Fruit fly (Drosophila melanogaster) whole organism, embryonic: ENCODE data around the gene CG9117.
A peak's percentile ranks its signal among the peaks of the same experiment; 100 is the strongest.

Source experiments
- Bgb ChIP-seq: fragments of 200-800 bp; sonication (Bioruptor generic); IDR thresholded peaks from 2 replicates; pipeline ENCODE4 v1.3.6; 2022; ENCODE audit warnings: missing biosample characterization, missing genetic modification characterization; ENCODE audit not compliant: partially characterized antibody
- CG10267 ChIP-seq: fragments of 200-800 bp; sonication (Bioruptor generic); optimal IDR thresholded peaks from 2 replicates; lab custom pipeline; 2018; ENCODE audit warnings: missing biosample characterization, mild to moderate bottlenecking, missing genetic modification characterization, moderate library complexity
- CG10431 ChIP-seq: fragments of 200-800 bp; sonication (Bioruptor generic); optimal IDR thresholded peaks from 3 replicates; lab custom pipeline; 2018; ENCODE audit warnings: missing biosample characterization, mild to moderate bottlenecking, missing genetic modification characterization
- CG10565 ChIP-seq: fragments of 200-800 bp; sonication (Bioruptor generic); optimal IDR thresholded peaks from 3 replicates; lab custom pipeline; 2016; ENCODE audit warnings: missing biosample characterization, mild to moderate bottlenecking, missing genetic modification characterization
- CG10959 ChIP-seq: fragments of 200-800 bp; sonication (Bioruptor generic); IDR thresholded peaks from 2 replicates; pipeline ENCODE4 v1.3.6; 2022; ENCODE audit warnings: missing biosample characterization, missing genetic modification characterization
- CG11247 ChIP-seq: fragments of 200-800 bp; sonication (Bioruptor generic); IDR thresholded peaks from 2 replicates; pipeline ENCODE4 v1.3.6; 2022; ENCODE audit warnings: missing biosample characterization, missing genetic modification characterization
- CG11456 ChIP-seq: fragments of 200-800 bp; sonication (Bioruptor generic); IDR thresholded peaks from 3 replicates; pipeline ENCODE4 v1.3.6; 2022; ENCODE audit warnings: missing biosample characterization, missing genetic modification characterization
- CG16779 ChIP-seq: fragments of 200-800 bp; sonication (Bioruptor generic); IDR thresholded peaks from 2 replicates; pipeline ENCODE4 v1.3.6; 2022; ENCODE audit warnings: missing biosample characterization, missing genetic modification characterization
- CG17612 ChIP-seq: fragments of 200-800 bp; sonication (Bioruptor generic); IDR thresholded peaks from 2 replicates; pipeline ENCODE4 v1.3.6; 2022; ENCODE audit warnings: missing biosample characterization, missing genetic modification characterization
- CG30431 ChIP-seq: fragments of 200-800 bp; sonication (Bioruptor generic); optimal IDR thresholded peaks from 2 replicates; lab custom pipeline; 2017; ENCODE audit warnings: missing biosample characterization, missing genetic modification characterization
- CG34422 ChIP-seq: fragments of 200-800 bp; sonication (Bioruptor generic); IDR thresholded peaks from 3 replicates; pipeline ENCODE4 v1.3.6; 2022; ENCODE audit warnings: missing biosample characterization, missing genetic modification characterization
- CG3838 ChIP-seq: fragments of 200-800 bp; sonication (Bioruptor generic); optimal IDR thresholded peaks from 3 replicates; lab custom pipeline; 2016; ENCODE audit warnings: missing biosample characterization, missing genetic modification characterization
- CG3995 ChIP-seq: fragments of 200-800 bp; sonication (Bioruptor generic); optimal IDR thresholded peaks from 3 replicates; lab custom pipeline; 2016; ENCODE audit warnings: missing biosample characterization, missing genetic modification characterization
- CG4424 ChIP-seq: fragments of 200-800 bp; sonication (Bioruptor generic); optimal IDR thresholded peaks from 3 replicates; lab custom pipeline; 2016; ENCODE audit warnings: missing biosample characterization, missing genetic modification characterization
- CG4617 ChIP-seq: fragments of 200-800 bp; sonication (Bioruptor generic); optimal IDR thresholded peaks from 3 replicates; lab custom pipeline; 2016; ENCODE audit warnings: missing biosample characterization, missing genetic modification characterization, borderline replicate concordance
- CG7271 ChIP-seq: fragments of 200-800 bp; sonication (Bioruptor generic); optimal IDR thresholded peaks from 2 replicates; lab custom pipeline; 2018; ENCODE audit warnings: missing biosample characterization, mild to moderate bottlenecking, missing genetic modification characterization, moderate library complexity
- CG7745 ChIP-seq: fragments of 200-800 bp; sonication (Bioruptor generic); optimal IDR thresholded peaks from 2 replicates; lab custom pipeline; 2018; ENCODE audit warnings: missing biosample characterization, mild to moderate bottlenecking, missing genetic modification characterization, moderate library complexity
- CG8388 ChIP-seq: fragments of 200-800 bp; sonication (Bioruptor generic); optimal IDR thresholded peaks from 2 replicates; lab custom pipeline; 2019; ENCODE audit warnings: missing biosample characterization, mild to moderate bottlenecking, missing genetic modification characterization, moderate library complexity
- Dip3 ChIP-seq: fragments of 200-800 bp; sonication (Bioruptor generic); optimal IDR thresholded peaks from 3 replicates; lab custom pipeline; 2016; ENCODE audit warnings: missing biosample characterization, missing genetic modification characterization
- Hand ChIP-seq: fragments of 200-800 bp; sonication (Bioruptor generic); optimal IDR thresholded peaks from 2 replicates; lab custom pipeline; 2017; ENCODE audit warnings: mild to moderate bottlenecking, missing biosample characterization, missing genetic modification reagents, missing genetic modification characterization
- Hr39 ChIP-seq: fragments of >200 bp; optimal IDR thresholded peaks from 2 replicates; lab custom pipeline; 2017
- Hsf ChIP-seq: fragments of 200-800 bp; sonication (Bioruptor generic); optimal IDR thresholded peaks from 3 replicates; lab custom pipeline; 2016; ENCODE audit warnings: missing biosample characterization, missing genetic modification characterization
- Lpt ChIP-seq: fragments of >200 bp; optimal IDR thresholded peaks from 2 replicates; lab custom pipeline; 2018; ENCODE audit warnings: missing biosample characterization, missing genetic modification characterization
- Meics ChIP-seq: fragments of 200-800 bp; sonication (Bioruptor generic); optimal IDR thresholded peaks from 2 replicates; lab custom pipeline; 2017; ENCODE audit warnings: missing biosample characterization, mild to moderate bottlenecking, missing genetic modification characterization
- Mes4 ChIP-seq: fragments of 200-800 bp; sonication (Bioruptor generic); optimal IDR thresholded peaks from 2 replicates; lab custom pipeline; 2016; ENCODE audit warnings: missing biosample characterization, missing genetic modification characterization
- Mrtf ChIP-seq: fragments of 200-800 bp; sonication (Bioruptor generic); IDR thresholded peaks from 3 replicates; pipeline ENCODE4 v1.3.6; 2022; ENCODE audit warnings: missing biosample characterization, missing genetic modification characterization
- NK7.1 ChIP-seq: fragments of 200-800 bp; sonication (Bioruptor generic); optimal IDR thresholded peaks from 3 replicates; lab custom pipeline; 2016; ENCODE audit warnings: missing biosample characterization, missing genetic modification characterization
- PHDP ChIP-seq: fragments of 200-800 bp; sonication (Bioruptor generic); optimal IDR thresholded peaks from 3 replicates; lab custom pipeline; 2018; ENCODE audit warnings: missing biosample characterization, mild to moderate bottlenecking, missing genetic modification characterization, moderate library complexity
- Poxn ChIP-seq: fragments of 200-800 bp; sonication (Bioruptor generic); IDR thresholded peaks from 2 replicates; pipeline ENCODE4 v1.3.6; 2022; ENCODE audit warnings: missing biosample characterization, missing genetic modification characterization
- Scr ChIP-seq: fragments of 200-800 bp; sonication (Bioruptor generic); IDR thresholded peaks from 2 replicates; pipeline ENCODE4 v1.3.6; 2022; ENCODE audit warnings: missing biosample characterization, missing genetic modification characterization; ENCODE audit not compliant: partially characterized antibody
- Spps ChIP-seq: fragments of 200-800 bp; sonication (Bioruptor generic); optimal IDR thresholded peaks from 2 replicates; lab custom pipeline; 2018; ENCODE audit warnings: missing biosample characterization, mild to moderate bottlenecking, missing genetic modification characterization
- Sry-δ ChIP-seq: fragments of 200-800 bp; sonication (Bioruptor generic); optimal IDR thresholded peaks from 2 replicates; lab custom pipeline; 2016; ENCODE audit warnings: missing biosample characterization, missing genetic modification characterization
- Ssrp ChIP-seq: fragments of 200-800 bp; sonication (Bioruptor generic); optimal IDR thresholded peaks from 2 replicates; lab custom pipeline; 2018; ENCODE audit warnings: missing biosample characterization, mild to moderate bottlenecking, missing genetic modification characterization, moderate library complexity
- Stat92E ChIP-seq, 3 experiments: fragments of >200 bp in 2 of 3; fragments of 200-800 bp in 1 of 3; sonication (Bioruptor generic) in 1 of 3; optimal IDR thresholded peaks; 2 replicates each; lab custom pipeline; 2017 to 2019; ENCODE audit warnings: missing biosample characterization in 3 of 3, missing genetic modification characterization in 3 of 3, mild to moderate bottlenecking in 1 of 3, moderate library complexity in 1 of 3
- Trl ChIP-seq, 3 experiments: fragments of >200 bp in 2 of 3; fragments of 200-800 bp in 1 of 3; sonication (Bioruptor generic) in 1 of 3; optimal IDR thresholded peaks; 2 replicates in 1 of 3; 3 replicates in 2 of 3; lab custom pipeline; 2016 to 2017; ENCODE audit warnings: missing biosample characterization in 1 of 3, missing genetic modification characterization in 1 of 3
- Xrp1 ChIP-seq: fragments of 200-800 bp; sonication (Bioruptor generic); IDR thresholded peaks from 2 replicates; pipeline ENCODE4 v1.3.6; 2022; ENCODE audit warnings: missing biosample characterization, missing genetic modification characterization
- chn ChIP-seq: fragments of 200-800 bp; sonication (Bioruptor generic); optimal IDR thresholded peaks from 2 replicates; lab custom pipeline; 2016; ENCODE audit warnings: missing biosample characterization, missing genetic modification characterization
- cwo ChIP-seq: fragments of 200-800 bp; sonication (Bioruptor generic); optimal IDR thresholded peaks from 3 replicates; lab custom pipeline; 2017; ENCODE audit warnings: missing biosample characterization, missing genetic modification characterization, mild to moderate bottlenecking, moderate library complexity, missing genetic modification reagents
- hb ChIP-seq: fragments of 200-800 bp; sonication (Bioruptor generic); IDR thresholded peaks from 3 replicates; pipeline ENCODE4 v1.3.6; 2022; ENCODE audit warnings: missing biosample characterization, missing genetic modification characterization; ENCODE audit not compliant: partially characterized antibody
- insv ChIP-seq, 2 experiments: fragments of 200-800 bp; sonication (Bioruptor generic); optimal IDR thresholded peaks; 3 replicates each; lab custom pipeline; 2016 to 2018; ENCODE audit warnings: missing biosample characterization in 2 of 2, missing genetic modification characterization in 2 of 2
- inv ChIP-seq: fragments of 200-800 bp; sonication (Bioruptor generic); IDR thresholded peaks from 2 replicates; pipeline ENCODE4 v1.3.6; 2022; ENCODE audit warnings: missing biosample characterization, missing genetic modification characterization; ENCODE audit not compliant: partially characterized antibody
- jigr1 ChIP-seq: fragments of 200-800 bp; sonication (Bioruptor generic); IDR thresholded peaks from 3 replicates; pipeline ENCODE4 v1.3.6; 2022; ENCODE audit warnings: missing biosample characterization, missing genetic modification characterization
- kni ChIP-seq: fragments of 200-800 bp; sonication (Bioruptor generic); optimal IDR thresholded peaks from 3 replicates; lab custom pipeline; 2017; ENCODE audit warnings: mild to moderate bottlenecking, missing biosample characterization, missing genetic modification reagents, missing genetic modification characterization
- mam ChIP-seq: fragments of 200-800 bp; sonication (Bioruptor generic); optimal IDR thresholded peaks from 3 replicates; lab custom pipeline; 2016; ENCODE audit warnings: missing biosample characterization, missing genetic modification characterization
- pfk ChIP-seq: fragments of 200-800 bp; sonication (Bioruptor generic); optimal IDR thresholded peaks from 2 replicates; lab custom pipeline; 2018; ENCODE audit warnings: missing biosample characterization, mild to moderate bottlenecking, missing genetic modification characterization, moderate library complexity
- pnt ChIP-seq: fragments of 200-800 bp; sonication (Bioruptor generic); optimal IDR thresholded peaks from 3 replicates; lab custom pipeline; 2016; ENCODE audit warnings: missing biosample characterization, missing genetic modification characterization
- shn ChIP-seq: fragments of 200-800 bp; sonication (Bioruptor generic); optimal IDR thresholded peaks from 3 replicates; lab custom pipeline; 2016; ENCODE audit warnings: missing biosample characterization, missing genetic modification characterization
- sqz ChIP-seq: fragments of 200-800 bp; sonication (Bioruptor generic); optimal IDR thresholded peaks from 3 replicates; lab custom pipeline; 2018; ENCODE audit warnings: missing biosample characterization, mild to moderate bottlenecking, missing genetic modification characterization
- unpg ChIP-seq: fragments of 200-800 bp; sonication (Bioruptor generic); optimal IDR thresholded peaks from 3 replicates; lab custom pipeline; 2018; ENCODE audit warnings: missing biosample characterization, mild to moderate bottlenecking, missing genetic modification characterization, moderate library complexity
- usp ChIP-seq: fragments of >200 bp; optimal IDR thresholded peaks from 2 replicates; lab custom pipeline; 2017; ENCODE audit warnings: missing biosample characterization, missing genetic modification characterization

CG9117 gene

dm6 chr2L:6065823-6066222 lies 28.1 kb upstream of the CG9117 start, which contains the start of the genes Fbw5 and CG9147 (continued):
- TF ChIP-seq shn (GFP tag; lab: Kevin White, UChicago) (peak; percentile 99), CG11247 (GFP tag; lab: Robert Waterston, UW) (peak; percentile 100), CG3995 (GFP tag; lab: Kevin White, UChicago) (peak; percentile 86), unpg (GFP tag; lab: Kevin White, UChicago) (peak; percentile 100), Trl (optimal IDR thresholded peaks at IDR 0.05; lab: Kevin White, UChicago) (no peak), Trl (GFP tag; optimal IDR thresholded peaks at IDR 0.05; lab: Kevin White, UChicago) (peak; percentile 100), CG16779 (GFP tag; lab: Robert Waterston, UW) (peak; percentile 98), CG30431 (peak; percentile 99), Scr (GFP tag; lab: Robert Waterston, UW) (peak; percentile 51; the same call in 1 of the 2 replicates), Dip3 (GFP tag; lab: Kevin White, UChicago) (peak; percentile 99), CG10267 (peak; percentile 98), Ssrp (tag; lab: Kevin White, UChicago) (peak; percentile 100), Poxn (peak; percentile 99), mam (GFP tag; lab: Kevin White, UChicago) (peak; percentile 100), pnt (GFP tag; lab: Kevin White, UChicago) (peak; percentile 99), CG4617 (peak; percentile 100), Hsf (GFP tag; lab: Kevin White, UChicago) (peak; percentile 100), pfk (GFP tag; lab: Kevin White, UChicago) (peak; percentile 54), insv (GFP tag; optimal IDR thresholded peaks at IDR 0.05; lab: Kevin White, UChicago) (peak; percentile 70), Lpt (GFP tag; lab: Kevin White, UChicago) (no peak), Hand (GFP tag; lab: Kevin White, UChicago) (peak; percentile 99), kni (GFP tag; lab: Kevin White, UChicago) (peak; percentile 70), Xrp1 (peak; percentile 100), Stat92E (GFP tag; optimal IDR thresholded peaks at IDR 0.05; lab: Kevin White, UChicago) (peak in 1 of 3 experiments; percentile 99), usp (no peak), CG3838 (GFP tag; lab: Kevin White, UChicago) (peak; percentile 99), CG10959 (GFP tag; lab: Robert Waterston, UW) (peak; percentile 100), CG10431 (peak; percentile 98), Spps (tag; lab: Kevin White, UChicago) (peak; percentile 98), CG4424 (GFP tag; lab: Kevin White, UChicago) (peak; percentile 98), PHDP (peak; percentile 100), chn (GFP tag; lab: Kevin White, UChicago) (peak; percentile 100), Hr39 (lab: Kevin White, UChicago) (no peak), hb (GFP tag; lab: Robert Waterston, UW) (no peak), CG8388 (GFP tag; lab: Kevin White, UChicago) (peak; percentile 99), Sry-δ (peak; percentile 88), jigr1 (peak; percentile 99), NK7.1 (GFP tag; lab: Kevin White, UChicago) (peak; percentile 99), CG17612 (peak; percentile 96), cwo (GFP tag; lab: Kevin White, UChicago) (peak; percentile 97), inv (GFP tag; lab: Robert Waterston, UW) (peak; percentile 18; the same call in 1 of the 2 replicates), Mrtf (GFP tag; lab: Robert Waterston, UW) (peak; percentile 99), CG34422 (peak; percentile 99), CG7271 (tag; lab: Kevin White, UChicago) (peak; percentile 93), CG10565 (GFP tag; lab: Kevin White, UChicago) (peak; percentile 99), Mes4 (GFP tag; lab: Kevin White, UChicago) (peak; percentile 99), Bgb (GFP tag; lab: Robert Waterston, UW) (peak; percentile 58; the same call in 1 of the 2 replicates), sqz (GFP tag; lab: Kevin White, UChicago) (peak; percentile 97), Meics (GFP tag; lab: Kevin White, UChicago) (peak; percentile 99), CG11456 (peak; percentile 100), CG7745 (tag; lab: Kevin White, UChicago) (peak; percentile 97)
